Worm (Caenorhabditis elegans): Measurements from ENCODE around the gene nhr-55.

DNA sequence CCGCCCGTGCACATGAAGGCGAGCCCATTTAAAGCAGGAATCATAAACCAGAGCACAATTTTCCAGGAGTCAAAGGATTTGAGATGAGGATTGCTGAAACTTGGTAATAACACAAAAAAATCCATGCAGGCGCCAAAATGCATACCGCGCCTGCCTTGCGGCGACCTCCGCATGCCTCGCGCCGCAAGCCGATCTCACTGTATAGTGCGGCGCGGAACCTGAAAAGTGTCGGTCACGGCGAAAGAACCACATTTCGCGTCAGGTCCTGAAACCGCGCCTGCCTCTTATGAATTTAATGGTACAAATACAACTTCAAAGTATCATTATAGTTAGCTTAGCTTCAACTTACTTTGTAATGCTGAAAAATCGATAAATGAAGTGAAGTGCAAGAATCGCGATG is 22.6 kb downstream of the nhr-55 start:
- no peak for TF ChIP-seq sem-2 (GFP tag; optimal IDR thresholded peaks at IDR 0.05)
- TF ChIP-seq unc-62 (GFP tag; optimal IDR thresholded peaks at IDR 0.05) = no peak
- TF ChIP-seq ceh-83 (GFP tag; optimal IDR thresholded peaks at IDR 0.05) = no peak
- no peak for TF ChIP-seq lin-13 (tag; optimal IDR thresholded peaks at IDR 0.05)
- TF ChIP-seq mls-2 (tag; optimal IDR thresholded peaks at IDR 0.05) = no peak
- TF ChIP-seq snpc-4 (tag; optimal IDR thresholded peaks at IDR 0.05) = no peak
- TF ChIP-seq pha-4 (tag; optimal IDR thresholded peaks at IDR 0.05) = no peak

All from whole organism, mixed stage, embryonic.